Worm (Caenorhabditis elegans) whole organism, L4/young adult: ENCODE measurements around the gene C04H5.1.
A peak's percentile ranks its signal among the peaks of the same experiment; 100 is the strongest.

Experiments
- W03F9.2 ChIP-seq: fragments of 150-350 bp; optimal IDR thresholded peaks from 2 replicates; lab custom pipeline; 2014; ENCODE audit warnings: missing biosample characterization, missing genetic modification characterization
- dao-5 ChIP-seq: sonication (generic microtip); optimal IDR thresholded peaks from 2 replicates; lab custom pipeline; 2016; ENCODE audit warnings: missing genotype, missing genetic modification characterization, moderate library complexity, missing compliant biosample characterization
- him-1 ChIP-seq: sonication (generic microtip); optimal IDR thresholded peaks from 2 replicates; lab custom pipeline; 2016; ENCODE audit warnings: missing genotype, missing genetic modification reagents, missing genetic modification characterization, missing compliant biosample characterization

C04H5.1 gene

ce11 chrII:14534000-14534399, at the start of gene C04H5.1:
TSS of gene C04H5.1 (plus strand) at chrII:14534300.
- TF ChIP-seq W03F9.2 (tag; lab: Kevin White, UChicago) (no peak), him-1 (tag; lab: Kevin White, UChicago) (no peak), dao-5 (no peak)

- TF ChIP-seq dao-5 (no peak), W03F9.2 (tag; lab: Kevin White, UChicago) (peak; percentile 59)
These were observed 45.4 kb upstream of the C04H5.1 start, which contains the start of gene usp-14 for ce11 chrII:14488661-14489060. TSS of gene usp-14 (minus strand) at chrII:14488688.

ce11 chrII:14489407-14489806, 44.7 kb upstream of the C04H5.1 start, which contains the start of gene vnut-1:
TSS of gene vnut-1 (plus strand) at chrII:14489802.
- no peak for TF ChIP-seq him-1 (tag; lab: Kevin White, UChicago)
- no peak for TF ChIP-seq W03F9.2 (tag; lab: Kevin White, UChicago)
- TF ChIP-seq dao-5: no peak

- no peak for TF ChIP-seq W03F9.2 (tag; lab: Kevin White, UChicago)
- no peak for TF ChIP-seq dao-5
- no peak for TF ChIP-seq him-1 (tag; lab: Kevin White, UChicago)
These were observed 41.4 kb upstream of the C04H5.1 start for ce11 chrII:14492592-14493196.

ce11 chrII:14494014-14494413, 40.1 kb upstream of the C04H5.1 start:
- TF ChIP-seq W03F9.2 (tag; lab: Kevin White, UChicago): no peak
- TF ChIP-seq him-1 (tag; lab: Kevin White, UChicago): no peak
- no peak for TF ChIP-seq dao-5

ce11 chrII:14494414-14494463, 39.9 kb upstream of the C04H5.1 start, which contains the start of gene cysl-2:
TSS of gene cysl-2 (minus strand) at chrII:14494451.
- no peak for TF ChIP-seq dao-5

- TF ChIP-seq dao-5: no peak
- TF ChIP-seq W03F9.2 (tag; lab: Kevin White, UChicago): no peak
- TF ChIP-seq him-1 (tag; lab: Kevin White, UChicago): no peak
These were observed 39.6 kb upstream of the C04H5.1 start for ce11 chrII:14494464-14494863.

- TF ChIP-seq dao-5 (no peak), W03F9.2 (tag; lab: Kevin White, UChicago) (no peak), him-1 (tag; lab: Kevin White, UChicago) (no peak)
These were observed 38.8 kb upstream of the C04H5.1 start for ce11 chrII:14495341-14495740.

- peak; percentile 66 for TF ChIP-seq him-1 (tag; lab: Kevin White, UChicago)
- peak; percentile 21 for TF ChIP-seq W03F9.2 (tag; lab: Kevin White, UChicago)
- TF ChIP-seq dao-5: peak; percentile 57
These were observed 37.3 kb upstream of the C04H5.1 start for ce11 chrII:14496809-14497208.

ce11 chrII:14497848-14498247, 36.3 kb upstream of the C04H5.1 start, which contains the start of gene dhs-8:
TSS of gene dhs-8 (plus strand) at chrII:14498026.
- no peak for TF ChIP-seq W03F9.2 (tag; lab: Kevin White, UChicago)

- TF ChIP-seq dao-5: no peak
- no peak for TF ChIP-seq him-1 (tag; lab: Kevin White, UChicago)
- no peak for TF ChIP-seq W03F9.2 (tag; lab: Kevin White, UChicago)
These were observed 34.0 kb upstream of the C04H5.1 start, which contains the start of gene K10H10.4 for ce11 chrII:14500122-14500521. TSS of gene K10H10.4 (plus strand) at chrII:14500422.

- TF ChIP-seq dao-5 (no peak), him-1 (tag; lab: Kevin White, UChicago) (no peak), W03F9.2 (tag; lab: Kevin White, UChicago) (no peak)
These were observed 32.7 kb upstream of the C04H5.1 start, which contains the start of gene K10H10.5 for ce11 chrII:14501447-14501846. TSS of gene K10H10.5 (plus strand) at chrII:14501747.

ce11 chrII:14502997-14503396, 31.1 kb upstream of the C04H5.1 start, which contains the start of gene K10H10.6:
TSS of gene K10H10.6 (plus strand) at chrII:14503297.
- no peak for TF ChIP-seq dao-5
- TF ChIP-seq him-1 (tag; lab: Kevin White, UChicago): no peak
- TF ChIP-seq W03F9.2 (tag; lab: Kevin White, UChicago): no peak

- TF ChIP-seq him-1 (tag; lab: Kevin White, UChicago): no peak
- TF ChIP-seq W03F9.2 (tag; lab: Kevin White, UChicago): no peak
- no peak for TF ChIP-seq dao-5
These were observed 27.9 kb upstream of the C04H5.1 start, which contains the start of gene K10H10.12 for ce11 chrII:14506245-14506644. TSS of gene K10H10.12 (minus strand) at chrII:14506345.

ce11 chrII:14507563-14507962, 26.5 kb upstream of the C04H5.1 start, which contains the start of the genes K10H10.7 and K10H10.10:
TSS of gene K10H10.7 (minus strand) at chrII:14507663.
TSS of gene K10H10.10 (plus strand) at chrII:14507766.
- no peak for TF ChIP-seq W03F9.2 (tag; lab: Kevin White, UChicago)
- no peak for TF ChIP-seq him-1 (tag; lab: Kevin White, UChicago)
- TF ChIP-seq dao-5: no peak
